Fruit fly (Drosophila melanogaster) whole organism, wandering third instar larva: ENCODE measurements around the gene Tg.
A peak's percentile ranks its signal among the peaks of the same experiment; 100 is the strongest.

Experiments used
- Abd-B ChIP-seq: fragments of >200 bp; optimal IDR thresholded peaks from 2 replicates; lab custom pipeline; 2017; ENCODE audit warnings: missing biosample characterization, missing genetic modification characterization
- CG32264 ChIP-seq: fragments of 200-800 bp; sonication (Bioruptor generic); optimal IDR thresholded peaks from 2 replicates; lab custom pipeline; 2016; ENCODE audit warnings: missing biosample characterization, missing genetic modification characterization
- CG9705 ChIP-seq: fragments of 200-800 bp; sonication (Bioruptor generic); optimal IDR thresholded peaks from 2 replicates; lab custom pipeline; 2018; ENCODE audit warnings: missing biosample characterization, mild to moderate bottlenecking, missing genetic modification characterization
- CrebA ChIP-seq: fragments of 200-800 bp; sonication (Bioruptor generic); optimal IDR thresholded peaks from 2 replicates; lab custom pipeline; 2016; ENCODE audit warnings: missing biosample characterization, mild to moderate bottlenecking, missing genetic modification characterization, borderline replicate concordance
- Dfd ChIP-seq: fragments of >200 bp; optimal IDR thresholded peaks from 2 replicates; lab custom pipeline; 2017; ENCODE audit warnings: missing biosample characterization, missing genetic modification characterization
- Dif ChIP-seq: fragments of 200-275, 200-300 bp; sonication (Bioruptor generic); optimal IDR thresholded peaks from 2 replicates; lab custom pipeline; 2018; ENCODE audit warnings: missing biosample characterization, missing genetic modification characterization; ENCODE audit not compliant: partially characterized antibody
- GATAd ChIP-seq: sonication (Bioruptor generic); optimal IDR thresholded peaks from 2 replicates; lab custom pipeline; 2016; ENCODE audit warnings: missing biosample characterization, missing genetic modification characterization
- HLH106 ChIP-seq: fragments of 200-800 bp; optimal IDR thresholded peaks from 3 replicates; lab custom pipeline; 2019; ENCODE audit warnings: missing biosample characterization, mild to moderate bottlenecking, missing genetic modification characterization, moderate library complexity
- Hnf4 ChIP-seq: fragments of 200-800 bp; sonication (Bioruptor generic); optimal IDR thresholded peaks from 2 replicates; lab custom pipeline; 2016; ENCODE audit warnings: missing biosample characterization, mild to moderate bottlenecking, missing genetic modification characterization
- Hr78 ChIP-seq: fragments of >200 bp; optimal IDR thresholded peaks from 2 replicates; lab custom pipeline; 2017; ENCODE audit warnings: missing biosample characterization, missing genetic modification characterization
- Hr83 ChIP-seq: fragments of 200-300 bp; sonication (Bioruptor generic); optimal IDR thresholded peaks from 2 replicates; lab custom pipeline; 2016; ENCODE audit warnings: missing biosample characterization, mild to moderate bottlenecking, missing genetic modification characterization, moderate library complexity; ENCODE audit not compliant: poor library complexity, severe bottlenecking
- Jra ChIP-seq: sonication (Bioruptor generic); optimal IDR thresholded peaks from 2 replicates; lab custom pipeline; 2016; ENCODE audit warnings: missing biosample characterization, missing genetic modification characterization
- Mio ChIP-seq: sonication (Bioruptor generic); optimal IDR thresholded peaks from 2 replicates; lab custom pipeline; 2016; ENCODE audit warnings: missing biosample characterization, missing genetic modification characterization
- Myc ChIP-seq: fragments of >200 bp; optimal IDR thresholded peaks from 2 replicates; lab custom pipeline; 2017
- N ChIP-seq: fragments of >200 bp; optimal IDR thresholded peaks from 2 replicates; lab custom pipeline; 2018; ENCODE audit warnings: missing biosample characterization, missing external identifiers, missing genetic modification characterization
- OdsH ChIP-seq: fragments of 200-800 bp; sonication (Bioruptor generic); optimal IDR thresholded peaks from 2 replicates; lab custom pipeline; 2016; ENCODE audit warnings: missing biosample characterization, mild to moderate bottlenecking, missing genetic modification characterization
- Rel ChIP-seq, 2 experiments: fragments of 200-800 bp; sonication (Bioruptor generic) in 1 of 2; optimal IDR thresholded peaks; 2 replicates in 1 of 2; 3 replicates in 1 of 2; lab custom pipeline; 2016 to 2019; ENCODE audit warnings: mild to moderate bottlenecking in 2 of 2, missing biosample characterization in 2 of 2, missing genetic modification characterization in 2 of 2, moderate library complexity in 1 of 2
- Sp1 ChIP-seq: fragments of 200-800 bp; sonication (Bioruptor generic); optimal IDR thresholded peaks from 3 replicates; lab custom pipeline; 2019; ENCODE audit warnings: missing biosample characterization, mild to moderate bottlenecking, missing genetic modification characterization, moderate library complexity
- Vsx2 ChIP-seq: fragments of 200-300, 225-300 bp; sonication (Bioruptor generic); optimal IDR thresholded peaks from 2 replicates; lab custom pipeline; 2018; ENCODE audit warnings: missing biosample characterization, missing genetic modification characterization; ENCODE audit not compliant: partially characterized antibody
- br ChIP-seq: fragments of 200-800 bp; sonication (Bioruptor generic); optimal IDR thresholded peaks from 2 replicates; lab custom pipeline; 2016; ENCODE audit warnings: missing biosample characterization, missing genetic modification characterization
- brk ChIP-seq: fragments of 200-800 bp; sonication (Bioruptor generic); optimal IDR thresholded peaks from 2 replicates; lab custom pipeline; 2016; ENCODE audit warnings: missing biosample characterization, mild to moderate bottlenecking, missing genetic modification characterization
- dl ChIP-seq, 2 experiments: fragments of 175-275, 200-275 bp in 1 of 2; fragments of 200-275 bp in 1 of 2; sonication (Bioruptor generic); optimal IDR thresholded peaks; lab custom pipeline; 2018; ENCODE audit warnings: mild to moderate bottlenecking in 2 of 2, missing biosample characterization in 2 of 2, missing genetic modification characterization in 2 of 2, moderate library complexity in 2 of 2; ENCODE audit not compliant: partially characterized antibody in 2 of 2, insufficient read depth in 1 of 2
- dmrt93B ChIP-seq: fragments of 200-800 bp; sonication (Bioruptor generic); optimal IDR thresholded peaks from 2 replicates; lab custom pipeline; 2018; ENCODE audit warnings: missing biosample characterization, mild to moderate bottlenecking, missing genetic modification characterization
- dsf ChIP-seq: sonication (Bioruptor generic); optimal IDR thresholded peaks from 2 replicates; lab custom pipeline; 2016; ENCODE audit warnings: missing biosample characterization, missing genetic modification characterization, borderline replicate concordance
- ey ChIP-seq: fragments of 200-800 bp; sonication (Bioruptor generic); optimal IDR thresholded peaks from 2 replicates; lab custom pipeline; 2016; ENCODE audit warnings: missing biosample characterization, missing genetic modification characterization
- foxo ChIP-seq, 2 experiments: fragments of 200-800 bp; sonication (Bioruptor generic); optimal IDR thresholded peaks; 2 replicates in 1 of 2; 3 replicates in 1 of 2; lab custom pipeline; 2016 to 2017; ENCODE audit warnings: missing biosample characterization in 2 of 2, missing genetic modification characterization in 2 of 2
- fru ChIP-seq: fragments of 200-800 bp; sonication (Bioruptor generic); optimal IDR thresholded peaks from 3 replicates; lab custom pipeline; 2016; ENCODE audit warnings: missing biosample characterization, mild to moderate bottlenecking, missing genetic modification characterization
- h ChIP-seq: fragments of 200-800 bp; sonication (Bioruptor generic); optimal IDR thresholded peaks from 3 replicates; lab custom pipeline; 2016; ENCODE audit warnings: missing biosample characterization, mild to moderate bottlenecking, missing genetic modification characterization
- jim ChIP-seq: fragments of 175-275, 200-325 bp; sonication (Bioruptor generic); optimal IDR thresholded peaks from 2 replicates; lab custom pipeline; 2016; ENCODE audit warnings: missing biosample characterization, mild to moderate bottlenecking, missing genetic modification characterization
- lola ChIP-seq: fragments of >200 bp; optimal IDR thresholded peaks from 2 replicates; lab custom pipeline; 2017; ENCODE audit warnings: missing biosample characterization, missing genetic modification characterization
- pan ChIP-seq: fragments of >200 bp; optimal IDR thresholded peaks from 2 replicates; lab custom pipeline; 2017
- psq ChIP-seq: fragments of 200-800 bp; sonication (Bioruptor generic); optimal IDR thresholded peaks from 3 replicates; lab custom pipeline; 2017; ENCODE audit warnings: missing biosample characterization, mild to moderate bottlenecking, missing genetic modification characterization, moderate library complexity
- rgr ChIP-seq: fragments of 200-800 bp; sonication (Bioruptor generic); optimal IDR thresholded peaks from 3 replicates; lab custom pipeline; 2016; ENCODE audit warnings: missing biosample characterization, mild to moderate bottlenecking, missing genetic modification characterization
- sage ChIP-seq: fragments of 200-800 bp; sonication (Bioruptor generic); optimal IDR thresholded peaks from 2 replicates; lab custom pipeline; 2016; ENCODE audit warnings: missing biosample characterization, mild to moderate bottlenecking, missing genetic modification characterization
- sv ChIP-seq: fragments of 200-800 bp; sonication (Bioruptor generic); optimal IDR thresholded peaks from 3 replicates; lab custom pipeline; 2016; ENCODE audit warnings: missing biosample characterization, missing genetic modification characterization
- tai ChIP-seq: sonication (Bioruptor generic); optimal IDR thresholded peaks from 2 replicates; lab custom pipeline; 2016; ENCODE audit warnings: missing biosample characterization, missing genetic modification characterization
- usp ChIP-seq: fragments of >200 bp; optimal IDR thresholded peaks from 2 replicates; lab custom pipeline; 2017; ENCODE audit warnings: missing biosample characterization, missing genetic modification characterization
- woc ChIP-seq: sonication (Bioruptor generic); optimal IDR thresholded peaks from 2 replicates; lab custom pipeline; 2016; ENCODE audit warnings: missing biosample characterization, mild to moderate bottlenecking, missing genetic modification characterization

Tg gene

DNA sequence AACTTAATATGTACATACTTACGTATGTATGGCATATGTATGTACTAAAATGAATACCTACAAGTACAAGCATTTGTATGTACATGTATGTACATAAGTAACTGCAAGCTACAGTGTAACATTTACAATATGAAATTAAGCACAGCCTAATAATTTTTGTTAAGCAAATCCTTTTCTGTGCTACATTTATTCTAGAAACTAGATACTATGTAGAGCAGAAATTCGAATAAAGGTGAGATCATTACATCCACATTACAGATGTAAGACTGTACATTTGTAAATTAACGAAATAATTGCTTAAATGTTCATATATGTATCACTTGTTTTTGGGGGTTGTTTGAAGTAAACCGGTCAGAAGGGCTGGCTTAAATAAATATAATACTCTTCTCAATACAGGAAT is 19.3 kb upstream of the Tg start:
- TF ChIP-seq foxo (GFP tag; optimal IDR thresholded peaks at IDR 0.05; lab: Kevin White, UChicago) (peak in 1 of 2 experiments; percentile 41), N (GFP tag; lab: Kevin White, UChicago) (no peak), dsf (no peak), br (GFP tag; lab: Kevin White, UChicago) (peak; percentile 60), GATAd (GFP tag; lab: Kevin White, UChicago) (no peak), sage (GFP tag; lab: Kevin White, UChicago) (no peak), CrebA (GFP tag; lab: Kevin White, UChicago) (no peak), Sp1 (GFP tag; lab: Kevin White, UChicago) (peak; percentile 77), CG32264 (GFP tag; lab: Kevin White, UChicago) (peak; percentile 28), Dif (GFP tag; lab: Kevin White, UChicago) (no peak), Myc (no peak), HLH106 (tag; lab: Kevin White, UChicago) (peak; percentile 75), dmrt93B (GFP tag; lab: Kevin White, UChicago) (peak; percentile 15), h (GFP tag; lab: Kevin White, UChicago) (peak; percentile 16), psq (GFP tag; lab: Kevin White, UChicago) (peak; percentile 52), Abd-B (GFP tag; lab: Kevin White, UChicago) (no peak), Hr83 (no peak), CG9705 (GFP tag; lab: Kevin White, UChicago) (peak; percentile 16), fru (no peak), brk (GFP tag; lab: Kevin White, UChicago) (peak; percentile 46), pan (no peak), Rel (GFP tag; optimal IDR thresholded peaks at IDR 0.05; lab: Kevin White, UChicago) (no peak), Rel (tag; optimal IDR thresholded peaks at IDR 0.05; lab: Kevin White, UChicago) (peak; percentile 55), ey (GFP tag; lab: Kevin White, UChicago) (peak; percentile 73), dl (GFP tag; optimal IDR thresholded peaks at IDR 0.05; lab: Kevin White, UChicago; ENCODE audit: insufficient read depth in 1 of 2, partially characterized antibody in 2 of 2) (no peak), Hnf4 (GFP tag; lab: Kevin White, UChicago) (peak; percentile 61), woc (GFP tag; lab: Kevin White, UChicago) (peak; percentile 15), sv (GFP tag; lab: Kevin White, UChicago) (no peak), lola (GFP tag; lab: Kevin White, UChicago) (no peak), OdsH (GFP tag; lab: Kevin White, UChicago) (peak; percentile 78), usp (GFP tag; lab: Kevin White, UChicago) (no peak), jim (GFP tag; lab: Kevin White, UChicago) (no peak), Vsx2 (GFP tag; lab: Kevin White, UChicago) (no peak), Mio (GFP tag; lab: Kevin White, UChicago) (no peak), Hr78 (GFP tag; lab: Kevin White, UChicago) (no peak), tai (GFP tag; lab: Kevin White, UChicago) (peak; percentile 75), Dfd (GFP tag; lab: Kevin White, UChicago) (no peak), Jra (no peak), rgr (GFP tag; lab: Kevin White, UChicago) (peak; percentile 55)

DNA sequence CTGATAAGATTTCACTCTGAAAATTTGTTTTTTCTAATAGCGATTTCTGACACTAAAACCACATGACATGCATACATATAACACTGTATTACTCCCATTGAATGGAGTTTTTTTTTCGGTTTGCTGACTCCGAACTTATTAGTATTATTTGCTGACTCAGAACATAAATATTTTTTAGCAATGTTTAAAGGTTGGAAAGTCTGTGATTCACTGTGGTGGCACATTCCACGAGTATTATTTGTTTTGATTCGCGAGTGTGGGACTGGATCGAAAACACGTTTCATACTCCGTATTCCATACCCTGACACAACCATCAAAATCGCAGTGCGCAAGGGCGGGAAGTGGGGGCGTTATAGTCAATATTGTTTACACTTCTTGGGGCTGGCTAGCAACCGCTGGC is 18.6 kb upstream of the Tg start:
- TF ChIP-seq CrebA (GFP tag; lab: Kevin White, UChicago) (no peak), Hr83 (no peak), Myc (no peak), brk (GFP tag; lab: Kevin White, UChicago) (no peak), CG9705 (GFP tag; lab: Kevin White, UChicago) (no peak), fru (no peak), psq (GFP tag; lab: Kevin White, UChicago) (no peak), ey (GFP tag; lab: Kevin White, UChicago) (no peak), woc (GFP tag; lab: Kevin White, UChicago) (no peak), HLH106 (tag; lab: Kevin White, UChicago) (no peak), h (GFP tag; lab: Kevin White, UChicago) (no peak), Hr78 (GFP tag; lab: Kevin White, UChicago) (no peak)
